Fruit fly (Drosophila melanogaster) whole organism, embryonic: ENCODE data around the gene CG42323.

Experiments
- Abd-B ChIP-seq: fragments of 200-800 bp; sonication (Bioruptor generic); optimal IDR thresholded peaks from 2 replicates; lab custom pipeline; 2018; ENCODE audit warnings: missing biosample characterization, mild to moderate bottlenecking, missing genetic modification characterization, moderate library complexity
- Ada2b ChIP-seq: fragments of 200-800 bp; sonication (Bioruptor generic); IDR thresholded peaks from 2 replicates; pipeline ENCODE4 v1.3.6; 2022; ENCODE audit warnings: missing biosample characterization, missing genetic modification characterization
- Atf6 ChIP-seq: fragments of 200-800 bp; sonication (Bioruptor generic); IDR thresholded peaks from 2 replicates; pipeline ENCODE4 v1.3.6; 2022; ENCODE audit warnings: missing biosample characterization, missing genetic modification characterization
- B-H1 ChIP-seq: fragments of 200-800 bp; sonication (Bioruptor generic); IDR thresholded peaks from 3 replicates; pipeline ENCODE4 v1.3.6; 2022; ENCODE audit warnings: missing biosample characterization, missing genetic modification characterization
- CG10209 ChIP-seq: fragments of 200-800 bp; sonication (Bioruptor generic); optimal IDR thresholded peaks from 3 replicates; lab custom pipeline; 2017; ENCODE audit warnings: missing biosample characterization, mild to moderate bottlenecking, missing genetic modification characterization, missing genetic modification reagents
- CG1024 ChIP-seq: fragments of 200-800 bp; sonication (Bioruptor generic); IDR thresholded peaks from 2 replicates; pipeline ENCODE4 v1.3.6; 2022; ENCODE audit warnings: missing biosample characterization, missing genetic modification characterization
- CG12236 ChIP-seq: fragments of 200-800 bp; sonication (Bioruptor generic); optimal IDR thresholded peaks from 2 replicates; lab custom pipeline; 2016; ENCODE audit warnings: missing biosample characterization, missing genetic modification characterization
- CG14710 ChIP-seq: fragments of 200-800 bp; sonication (Bioruptor generic); optimal IDR thresholded peaks from 3 replicates; lab custom pipeline; 2019; ENCODE audit warnings: missing biosample characterization, mild to moderate bottlenecking, missing genetic modification characterization, moderate library complexity
- CG15269 ChIP-seq: fragments of 200-800 bp; sonication (Bioruptor generic); optimal IDR thresholded peaks from 2 replicates; lab custom pipeline; 2018; ENCODE audit warnings: missing biosample characterization, mild to moderate bottlenecking, missing genetic modification characterization, moderate library complexity
- CG15696 ChIP-seq: fragments of 200-800 bp; sonication (Bioruptor generic); optimal IDR thresholded peaks from 2 replicates; lab custom pipeline; 2019; ENCODE audit warnings: missing biosample characterization, mild to moderate bottlenecking, missing genetic modification characterization, moderate library complexity
- CG18476 ChIP-seq: fragments of 200-800 bp; sonication (Bioruptor generic); optimal IDR thresholded peaks from 2 replicates; lab custom pipeline; 2016; ENCODE audit warnings: missing biosample characterization, mild to moderate bottlenecking, missing genetic modification characterization
- CG18599 ChIP-seq: fragments of 200-800 bp; sonication (Bioruptor generic); optimal IDR thresholded peaks from 3 replicates; lab custom pipeline; 2017; ENCODE audit warnings: missing biosample characterization, missing genetic modification characterization, mild to moderate bottlenecking, moderate library complexity, missing genetic modification reagents
- CG2120 ChIP-seq: fragments of 200-800 bp; sonication (Bioruptor generic); optimal IDR thresholded peaks from 3 replicates; lab custom pipeline; 2016; ENCODE audit warnings: missing biosample characterization, missing genetic modification characterization
- CG2678 ChIP-seq: fragments of 200-800 bp; sonication (Bioruptor generic); optimal IDR thresholded peaks from 3 replicates; lab custom pipeline; 2019; ENCODE audit warnings: missing biosample characterization, mild to moderate bottlenecking, missing genetic modification characterization, moderate library complexity
- CG3726 ChIP-seq: fragments of 200-800 bp; sonication (Bioruptor generic); IDR thresholded peaks from 3 replicates; pipeline ENCODE4, ENCODE4 v1.3.6; 2022; ENCODE audit warnings: missing biosample characterization, missing genetic modification characterization
- CG6272 ChIP-seq: fragments of 200-800 bp; sonication (Bioruptor generic); IDR thresholded peaks from 2 replicates; pipeline ENCODE4 v1.3.6; 2022; ENCODE audit warnings: missing biosample characterization, missing genetic modification characterization
- CG7357 ChIP-seq: fragments of 200-800 bp; sonication (Bioruptor generic); IDR thresholded peaks from 3 replicates; pipeline ENCODE4 v1.3.6; 2022; ENCODE audit warnings: missing biosample characterization, missing genetic modification characterization
- CG7556 ChIP-seq: fragments of 200-800 bp; sonication (Bioruptor generic); optimal IDR thresholded peaks from 2 replicates; lab custom pipeline; 2017; ENCODE audit warnings: missing biosample characterization, mild to moderate bottlenecking, missing genetic modification characterization
- CG8388 ChIP-seq: fragments of 200-800 bp; sonication (Bioruptor generic); optimal IDR thresholded peaks from 2 replicates; lab custom pipeline; 2019; ENCODE audit warnings: missing biosample characterization, mild to moderate bottlenecking, missing genetic modification characterization, moderate library complexity
- CG9215 ChIP-seq: fragments of 200-800 bp; sonication (Bioruptor generic); IDR thresholded peaks from 2 replicates; pipeline ENCODE4 v1.3.6; 2022; ENCODE audit warnings: missing biosample characterization, missing genetic modification characterization
- Dbx ChIP-seq: fragments of 200-800 bp; sonication (Bioruptor generic); IDR thresholded peaks from 3 replicates; pipeline ENCODE4 v1.3.6; 2022; ENCODE audit warnings: missing biosample characterization, missing genetic modification characterization
- Ets65A ChIP-seq: fragments of 200-800 bp; sonication (Bioruptor generic); peaks from one replicate; lab custom pipeline; 2016; ENCODE audit warnings: missing biosample characterization, missing genetic modification characterization
- Fer1 ChIP-seq: fragments of 200-800 bp; sonication (Bioruptor generic); optimal IDR thresholded peaks from 2 replicates; lab custom pipeline; 2017; ENCODE audit warnings: missing biosample characterization, mild to moderate bottlenecking, missing genetic modification characterization
- Hr51 ChIP-seq, 2 experiments: fragments of 200-800 bp; sonication (Bioruptor generic); optimal IDR thresholded peaks; 2 replicates in 1 of 2; 3 replicates in 1 of 2; lab custom pipeline; 2016 to 2018; ENCODE audit warnings: missing biosample characterization in 2 of 2, missing genetic modification characterization in 2 of 2, mild to moderate bottlenecking in 1 of 2, moderate library complexity in 1 of 2
- Hsf ChIP-seq: fragments of 200-800 bp; sonication (Bioruptor generic); optimal IDR thresholded peaks from 3 replicates; lab custom pipeline; 2016; ENCODE audit warnings: missing biosample characterization, missing genetic modification characterization
- MESR4 ChIP-seq: fragments of 200-800 bp; sonication (Bioruptor generic); optimal IDR thresholded peaks from 2 replicates; lab custom pipeline; 2018; ENCODE audit warnings: missing biosample characterization, mild to moderate bottlenecking, missing genetic modification characterization, moderate library complexity
- Meics ChIP-seq: fragments of 200-800 bp; sonication (Bioruptor generic); optimal IDR thresholded peaks from 2 replicates; lab custom pipeline; 2017; ENCODE audit warnings: missing biosample characterization, mild to moderate bottlenecking, missing genetic modification characterization
- Nf-YB ChIP-seq: fragments of 200-800 bp; sonication (Bioruptor generic); optimal IDR thresholded peaks from 3 replicates; lab custom pipeline; 2019; ENCODE audit warnings: missing biosample characterization, mild to moderate bottlenecking, missing genetic modification characterization, moderate library complexity
- bab2 ChIP-seq: fragments of 200-800 bp; sonication (Bioruptor generic); optimal IDR thresholded peaks from 2 replicates; lab custom pipeline; 2016; ENCODE audit warnings: missing biosample characterization, missing genetic modification characterization
- bcd ChIP-seq: fragments of 200-800 bp; sonication (Bioruptor generic); optimal IDR thresholded peaks from 2 replicates; lab custom pipeline; 2017; ENCODE audit warnings: missing biosample characterization, mild to moderate bottlenecking, missing genetic modification characterization
- bsh ChIP-seq, 2 experiments: fragments of 200-800 bp; sonication (Bioruptor generic); optimal IDR thresholded peaks; 2 replicates each; lab custom pipeline; 2017 to 2018; ENCODE audit warnings: mild to moderate bottlenecking in 2 of 2, missing biosample characterization in 2 of 2, missing genetic modification characterization in 2 of 2, moderate library complexity in 1 of 2
- cg ChIP-seq: fragments of 200-800 bp; sonication (Bioruptor generic); optimal IDR thresholded peaks from 3 replicates; lab custom pipeline; 2019; ENCODE audit warnings: missing biosample characterization, mild to moderate bottlenecking, missing genetic modification characterization, moderate library complexity
- corto ChIP-seq: fragments of 200-800 bp; sonication (Bioruptor generic); optimal IDR thresholded peaks from 2 replicates; lab custom pipeline; 2016; ENCODE audit warnings: missing biosample characterization, mild to moderate bottlenecking, missing genetic modification characterization, moderate library complexity
- dmrt11E ChIP-seq: fragments of 200-800 bp; sonication (Bioruptor generic); optimal IDR thresholded peaks from 3 replicates; lab custom pipeline; 2018; ENCODE audit warnings: missing biosample characterization, mild to moderate bottlenecking, missing genetic modification characterization, moderate library complexity
- dmrt99B ChIP-seq: fragments of 200-800 bp; sonication (Bioruptor generic); optimal IDR thresholded peaks from 2 replicates; lab custom pipeline; 2018; ENCODE audit warnings: missing biosample characterization, mild to moderate bottlenecking, missing genetic modification characterization, moderate library complexity
- exex ChIP-seq: fragments of 200-800 bp; sonication (Bioruptor generic); optimal IDR thresholded peaks from 4 replicates; lab custom pipeline; 2018; ENCODE audit warnings: missing biosample characterization, mild to moderate bottlenecking, missing genetic modification characterization, moderate library complexity
- lab ChIP-seq: fragments of 200-800 bp; sonication (Bioruptor generic); optimal IDR thresholded peaks from 3 replicates; lab custom pipeline; 2017; ENCODE audit warnings: missing biosample characterization, missing genetic modification characterization, mild to moderate bottlenecking, moderate library complexity, missing genetic modification reagents
- lbe ChIP-seq: fragments of 200-800 bp; sonication (Bioruptor generic); optimal IDR thresholded peaks from 2 replicates; lab custom pipeline; 2016; ENCODE audit warnings: missing biosample characterization, mild to moderate bottlenecking, missing genetic modification characterization
- lilli ChIP-seq: fragments of 200-800 bp; sonication (Bioruptor generic); optimal IDR thresholded peaks from 3 replicates; lab custom pipeline; 2016; ENCODE audit warnings: missing biosample characterization, missing genetic modification characterization
- lmd ChIP-seq: fragments of 200-800 bp; sonication (Bioruptor generic); IDR thresholded peaks from 2 replicates; pipeline ENCODE4 v1.3.6; 2022; ENCODE audit warnings: missing biosample characterization, missing genetic modification characterization
- prd ChIP-seq, 3 experiments: fragments of >200 bp in 2 of 3; fragments of 200-800 bp in 1 of 3; sonication (Bioruptor generic) in 1 of 3; optimal IDR thresholded peaks in 2 of 3; IDR thresholded peaks in 1 of 3; 2 replicates in 2 of 3; 3 replicates in 1 of 3; pipeline versions ENCODE4 v1.3.6 to Lab custom; 2017 to 2022; ENCODE audit warnings: missing biosample characterization in 1 of 3, missing genetic modification characterization in 1 of 3
- row ChIP-seq: fragments of 200-800 bp; sonication (Bioruptor generic); IDR thresholded peaks from 3 replicates; pipeline ENCODE4 v1.3.6; 2022; ENCODE audit warnings: missing biosample characterization, missing genetic modification characterization
- sens ChIP-seq: fragments of 200-800 bp; sonication (Bioruptor generic); peaks from one replicate; lab custom pipeline; 2016; ENCODE audit warnings: missing biosample characterization, missing genetic modification characterization
- slbo ChIP-seq: fragments of 200-800 bp; sonication (Bioruptor generic); IDR thresholded peaks from 2 replicates; pipeline ENCODE4 v1.3.6; 2022; ENCODE audit warnings: missing biosample characterization, missing genetic modification characterization
- stwl ChIP-seq: fragments of 200-800 bp; sonication (Bioruptor generic); optimal IDR thresholded peaks from 3 replicates; lab custom pipeline; 2018; ENCODE audit warnings: missing biosample characterization, mild to moderate bottlenecking, missing genetic modification characterization, moderate library complexity
- tin ChIP-seq: fragments of 200-800 bp; sonication (Bioruptor generic); optimal IDR thresholded peaks from 3 replicates; lab custom pipeline; 2016; ENCODE audit warnings: missing biosample characterization, missing genetic modification characterization

CG42323 gene

dm6 chrX:18452717-18453116, 30.5 kb downstream of the CG42323 start:
- TF ChIP-seq prd (optimal IDR thresholded peaks at IDR 0.05; lab: Kevin White, UChicago) (no peak), prd (GFP tag; IDR thresholded peaks at IDR 0.05; lab: Robert Waterston, UW) (peak; percentile 14; the same call in 1 of the 3 replicates), dmrt99B (peak; percentile 1), Ets65A (GFP tag; lab: Kevin White, UChicago) (peak; percentile 87), row (GFP tag; lab: Robert Waterston, UW) (peak; percentile 59), Dbx (GFP tag; lab: Robert Waterston, UW) (peak; percentile 39; the same call in 1 of the 3 replicates), CG18599 (peak; percentile 38), CG2678 (tag; lab: Kevin White, UChicago) (peak; percentile 6), Meics (peak; percentile 12), cg (GFP tag; lab: Kevin White, UChicago) (no peak), bab2 (no peak), CG2120 (GFP tag; lab: Kevin White, UChicago) (peak; percentile 48), Nf-YB (GFP tag; lab: Kevin White, UChicago) (no peak), bsh (GFP tag; optimal IDR thresholded peaks at IDR 0.05; lab: Kevin White, UChicago) (no peak), lab (GFP tag; lab: Kevin White, UChicago) (peak; percentile 1), CG9215 (GFP tag; lab: Robert Waterston, UW) (peak; percentile 16; the same call in 1 of the 2 replicates), sens (GFP tag; lab: Kevin White, UChicago) (peak; percentile 66), CG18476 (GFP tag; lab: Kevin White, UChicago) (peak; percentile 68), slbo (GFP tag; lab: Robert Waterston, UW) (peak; percentile 36)

dm6 chrX:18460318-18460717, 38.1 kb downstream of the CG42323 start, which contains the start of gene CG43843:
CG43843 (minus strand) TSS chrX:18460418.
- TF ChIP-seq CG7556 (no peak), CG14710 (no peak), stwl (tag; lab: Kevin White, UChicago) (peak; percentile 19), sens (GFP tag; lab: Kevin White, UChicago) (peak; percentile 37), CG15269 (tag; lab: Kevin White, UChicago) (no peak), bcd (GFP tag; lab: Kevin White, UChicago) (no peak)
- TF ChIP-seq, all 482 proteins: peak for 2

dm6 chrX:18467881-18468280, 45.7 kb downstream of the CG42323 start:
- 0 out of 3 replicates have a peak, but pooled peaks have one; percentile 18 for TF ChIP-seq CG7357
- peak; percentile 46 for TF ChIP-seq lmd (GFP tag; lab: Robert Waterston, UW)
- peak; percentile 70 for TF ChIP-seq sens (GFP tag; lab: Kevin White, UChicago)
- peak; percentile 26 for TF ChIP-seq CG15269 (tag; lab: Kevin White, UChicago)
- TF ChIP-seq Dbx (GFP tag; lab: Robert Waterston, UW): peak; percentile 51; the same call in 1 of the 3 replicates
- no peak for TF ChIP-seq corto (GFP tag; lab: Kevin White, UChicago)
- no peak for TF ChIP-seq MESR4 (GFP tag; lab: Kevin White, UChicago)
- TF ChIP-seq CG12236 (GFP tag; lab: Kevin White, UChicago): no peak
- TF ChIP-seq CG6272 (GFP tag; lab: Robert Waterston, UW): no peak
- peak; percentile 61 for TF ChIP-seq Fer1 (GFP tag; lab: Kevin White, UChicago)
- no peak for TF ChIP-seq CG15696 (tag; lab: Kevin White, UChicago)
- TF ChIP-seq tin (GFP tag; lab: Kevin White, UChicago): peak; percentile 23
- TF ChIP-seq CG1024 (GFP tag; lab: Robert Waterston, UW): no peak
- TF ChIP-seq Abd-B: peak; percentile 13
- peak; percentile 34 for TF ChIP-seq Hsf (GFP tag; lab: Kevin White, UChicago)
- TF ChIP-seq Ada2b (GFP tag; lab: Robert Waterston, UW): peak; percentile 43; the same call in 1 of the 2 replicates
- TF ChIP-seq CG8388: no peak
- TF ChIP-seq Atf6 (GFP tag; lab: Robert Waterston, UW): peak; percentile 42
- peak; percentile 50 for TF ChIP-seq Meics
- no peak for TF ChIP-seq exex
- TF ChIP-seq CG3726 (GFP tag; lab: Robert Waterston, UW): no peak
- TF ChIP-seq B-H1 (GFP tag; lab: Robert Waterston, UW): no peak
- no peak for TF ChIP-seq dmrt11E (tag; lab: Kevin White, UChicago)
- peak; percentile 10 for TF ChIP-seq CG10209
- peak in 1 of 2 experiments; percentile 14 for TF ChIP-seq Hr51 (GFP tag; optimal IDR thresholded peaks at IDR 0.05; lab: Kevin White, UChicago)
- TF ChIP-seq lilli (GFP tag; lab: Kevin White, UChicago): peak; percentile 42
- no peak for TF ChIP-seq lbe
